Worm (Caenorhabditis elegans) whole organism, L3 larva: ENCODE measurements around the gene ZC504.1.

Experiments used
- aly-2 ChIP-seq: fragments of 150-350 bp; optimal IDR thresholded peaks from 2 replicates; lab custom pipeline; 2014; ENCODE audit warnings: missing biosample characterization, missing genetic modification characterization
- egl-27 ChIP-seq: sonication (generic microtip); optimal IDR thresholded peaks from 4 replicates; lab custom pipeline; 2017; ENCODE audit warnings: missing biosample characterization, missing genetic modification reagents, missing genetic modification characterization
- eor-1 ChIP-seq, 2 experiments: fragments of 150-350 bp; optimal IDR thresholded peaks; 2 replicates each; lab custom pipeline; 2014 to 2018; ENCODE audit warnings: missing biosample characterization in 2 of 2, missing genetic modification characterization in 2 of 2
- fos-1 ChIP-seq: fragments of 150-350 bp; optimal IDR thresholded peaks from 2 replicates; lab custom pipeline; 2014; ENCODE audit warnings: missing biosample characterization, missing genetic modification characterization
- jun-1 ChIP-seq: fragments of 150-350 bp; optimal IDR thresholded peaks from 2 replicates; lab custom pipeline; 2014; ENCODE audit warnings: missing biosample characterization, missing genetic modification reagents, missing genetic modification characterization
- nfya-1 ChIP-seq: sonication (generic microtip); optimal IDR thresholded peaks from 2 replicates; lab custom pipeline; 2017; ENCODE audit warnings: missing genetic modification characterization, mild to moderate bottlenecking, missing compliant biosample characterization, antibody characterized with exemption, moderate library complexity; ENCODE audit not compliant: insufficient read depth
- nhr-11 ChIP-seq: fragments of 150-350 bp; optimal IDR thresholded peaks from 2 replicates; lab custom pipeline; 2014; ENCODE audit warnings: missing biosample characterization, missing genetic modification characterization
- nhr-25 ChIP-seq: sonication (generic microtip); optimal IDR thresholded peaks from 2 replicates; lab custom pipeline; 2017; ENCODE audit warnings: missing biosample characterization, missing genetic modification characterization
- nhr-28 ChIP-seq: fragments of 150-350 bp; optimal IDR thresholded peaks from 2 replicates; lab custom pipeline; 2014; ENCODE audit warnings: missing biosample characterization, missing genetic modification characterization
- nhr-76 ChIP-seq: fragments of 150-350 bp; sonication (generic microtip); optimal IDR thresholded peaks from 5 replicates; lab custom pipeline; 2014; ENCODE audit warnings: missing biosample characterization, missing genetic modification characterization
- nhr-77 ChIP-seq: fragments of 150-350 bp; optimal IDR thresholded peaks from 2 replicates; lab custom pipeline; 2014; ENCODE audit warnings: missing biosample characterization, missing genetic modification characterization
- zag-1 ChIP-seq: fragments of 150-350 bp; optimal IDR thresholded peaks from 2 replicates; lab custom pipeline; 2014; ENCODE audit warnings: missing biosample characterization, missing genetic modification characterization

DNA sequence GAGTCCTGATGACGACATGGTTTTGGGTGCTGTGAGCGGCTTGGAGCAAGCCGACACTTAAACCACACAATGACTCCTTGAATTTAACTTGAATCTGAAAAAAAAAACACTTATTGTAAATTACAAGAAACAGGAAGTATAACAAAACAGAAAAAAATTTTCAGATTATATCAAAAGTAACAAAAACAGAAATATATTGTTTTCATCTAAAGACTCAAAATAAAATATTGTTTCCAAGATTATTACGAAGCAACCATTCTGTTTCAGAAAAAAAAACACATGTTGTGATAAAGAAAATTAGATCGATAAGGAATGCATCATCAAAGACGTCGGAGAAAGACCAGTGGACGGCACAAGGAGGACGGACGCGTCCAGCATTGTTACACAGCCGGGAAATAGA, 21.6 kb downstream of the ZC504.1 start, which contains the start of gene mig-15:
- no peak for TF ChIP-seq eor-1 (tag; optimal IDR thresholded peaks at IDR 0.05; lab: Kevin White, UChicago)
- no peak for TF ChIP-seq nhr-77
- no peak for TF ChIP-seq zag-1 (tag; lab: Kevin White, UChicago)
- no peak for TF ChIP-seq fos-1 (tag; lab: Kevin White, UChicago)
- TF ChIP-seq nhr-11 (tag; lab: Kevin White, UChicago) = no peak
- no peak for TF ChIP-seq nhr-28 (tag; lab: Kevin White, UChicago)
- no peak for TF ChIP-seq nfya-1
- TF ChIP-seq egl-27 (tag; lab: Kevin White, UChicago) = no peak
- TF ChIP-seq jun-1 (tag; lab: Kevin White, UChicago) = no peak
- no peak for TF ChIP-seq nhr-76
- no peak for TF ChIP-seq nhr-25 (tag; lab: Kevin White, UChicago)
- TF ChIP-seq aly-2 (tag; lab: Kevin White, UChicago) = no peak
